Fruit fly (Drosophila melanogaster) whole organism, embryonic: ENCODE measurements around the gene CG7841.

Source experiments
- ATbp ChIP-seq: fragments of 200-800 bp; sonication (Bioruptor generic); optimal IDR thresholded peaks from 2 replicates; lab custom pipeline; 2017; ENCODE audit warnings: missing biosample characterization, mild to moderate bottlenecking, missing genetic modification characterization, missing genetic modification reagents
- CG10654 ChIP-seq: fragments of 200-800 bp; sonication (Bioruptor generic); optimal IDR thresholded peaks from 2 replicates; lab custom pipeline; 2016; ENCODE audit warnings: missing biosample characterization, missing genetic modification characterization
- CG11085 ChIP-seq: fragments of 200-800 bp; sonication (Bioruptor generic); IDR thresholded peaks from 2 replicates; pipeline ENCODE4 v1.3.6; 2022; ENCODE audit warnings: missing biosample characterization, missing genetic modification characterization
- CG11247 ChIP-seq: fragments of 200-800 bp; sonication (Bioruptor generic); IDR thresholded peaks from 2 replicates; pipeline ENCODE4 v1.3.6; 2022; ENCODE audit warnings: missing biosample characterization, missing genetic modification characterization
- CG15696 ChIP-seq: fragments of 200-800 bp; sonication (Bioruptor generic); optimal IDR thresholded peaks from 2 replicates; lab custom pipeline; 2019; ENCODE audit warnings: missing biosample characterization, mild to moderate bottlenecking, missing genetic modification characterization, moderate library complexity
- Trl ChIP-seq, 3 experiments: fragments of >200 bp in 2 of 3; fragments of 200-800 bp in 1 of 3; sonication (Bioruptor generic) in 1 of 3; optimal IDR thresholded peaks; 2 replicates in 1 of 3; 3 replicates in 2 of 3; lab custom pipeline; 2016 to 2017; ENCODE audit warnings: missing biosample characterization in 1 of 3, missing genetic modification characterization in 1 of 3
- abd-A ChIP-seq: fragments of 200-800 bp; sonication (Bioruptor generic); optimal IDR thresholded peaks from 3 replicates; lab custom pipeline; 2019; ENCODE audit warnings: missing biosample characterization, mild to moderate bottlenecking, missing genetic modification characterization, moderate library complexity
- aop ChIP-seq: fragments of 200-800 bp; sonication (Bioruptor generic); IDR thresholded peaks from 2 replicates; pipeline ENCODE4 v1.3.6; 2022; ENCODE audit warnings: missing biosample characterization, missing genetic modification characterization
- fd102C ChIP-seq: fragments of 200-800 bp; sonication (Bioruptor generic); optimal IDR thresholded peaks from 2 replicates; lab custom pipeline; 2018; ENCODE audit warnings: missing biosample characterization, mild to moderate bottlenecking, missing genetic modification characterization, moderate library complexity
- jigr1 ChIP-seq: fragments of 200-800 bp; sonication (Bioruptor generic); IDR thresholded peaks from 3 replicates; pipeline ENCODE4 v1.3.6; 2022; ENCODE audit warnings: missing biosample characterization, missing genetic modification characterization
- so ChIP-seq: fragments of 200-800 bp; sonication (Bioruptor generic); IDR thresholded peaks from 3 replicates; pipeline ENCODE4 v1.3.6; 2022; ENCODE audit warnings: missing biosample characterization, missing genetic modification characterization
- z ChIP-seq: fragments of 200-800 bp; sonication (Bioruptor generic); IDR thresholded peaks from 3 replicates; pipeline ENCODE4 v1.3.6; 2022; ENCODE audit warnings: missing biosample characterization, missing genetic modification characterization

dm6 chr3L:15514405-15514804, 6.4 kb upstream of the CG7841 start:
- TF ChIP-seq jigr1 (GFP tag; lab: Robert Waterston, UW): no peak
- TF ChIP-seq aop (GFP tag; lab: Robert Waterston, UW): no peak
- no peak for TF ChIP-seq CG11247
- peak; percentile 94 to 97 for TF ChIP-seq Trl (optimal IDR thresholded peaks at IDR 0.05; lab: Kevin White, UChicago)
- peak; percentile 17 for TF ChIP-seq Trl (GFP tag; optimal IDR thresholded peaks at IDR 0.05; lab: Kevin White, UChicago)
- no peak for TF ChIP-seq fd102C (GFP tag; lab: Kevin White, UChicago)
- TF ChIP-seq z (GFP tag; lab: Robert Waterston, UW): no peak
- peak; percentile 30; the same call in 1 of the 3 replicates for TF ChIP-seq so (GFP tag; lab: Robert Waterston, UW)
- TF ChIP-seq abd-A (tag; lab: Kevin White, UChicago): peak; percentile 86
- TF ChIP-seq CG15696 (tag; lab: Kevin White, UChicago): no peak
- TF ChIP-seq CG10654 (GFP tag; lab: Kevin White, UChicago): no peak
- no peak for TF ChIP-seq ATbp (GFP tag; lab: Kevin White, UChicago)
- no peak for TF ChIP-seq CG11085 (GFP tag; lab: Robert Waterston, UW)
